Worm (Caenorhabditis elegans) whole organism, L2 larva: ENCODE data around the gene F57B9.8.

Source experiments
- Y55F3AM.14 ChIP-seq: fragments of 200-800 bp; sonication (Bioruptor generic); optimal IDR thresholded peaks from 2 replicates; lab custom pipeline; 2018; ENCODE audit warnings: mild to moderate bottlenecking, missing genetic modification characterization, missing compliant biosample characterization
- lin-11 ChIP-seq: fragments of 150-350 bp; sonication (generic microtip); optimal IDR thresholded peaks from 2 replicates; lab custom pipeline; 2014; ENCODE audit warnings: missing biosample characterization, missing genetic modification characterization, inconsistent platforms, mixed read lengths
- mdl-1 ChIP-seq, 2 experiments: fragments of 150-350 bp in 1 of 2; sonication (generic microtip) in 1 of 2; optimal IDR thresholded peaks; 2 replicates each; lab custom pipeline; 2017; ENCODE audit warnings: missing biosample characterization in 2 of 2, missing genetic modification characterization in 2 of 2
- nhr-11 ChIP-seq: fragments of 150-350 bp; optimal IDR thresholded peaks from 2 replicates; lab custom pipeline; 2014; ENCODE audit warnings: missing biosample characterization, missing genetic modification characterization
- nhr-12 ChIP-seq: fragments of 150-350 bp; optimal IDR thresholded peaks from 2 replicates; lab custom pipeline; 2014; ENCODE audit warnings: missing biosample characterization, missing genetic modification characterization
- nhr-237 ChIP-seq: fragments of 150-350 bp; optimal IDR thresholded peaks from 2 replicates; lab custom pipeline; 2014; ENCODE audit warnings: missing biosample characterization, missing genetic modification characterization
- sma-3 ChIP-seq: sonication (generic microtip); optimal IDR thresholded peaks from 2 replicates; lab custom pipeline; 2016; ENCODE audit warnings: missing genetic modification reagents, missing genetic modification characterization, missing compliant biosample characterization
- ztf-4 ChIP-seq: fragments of 150-350 bp; optimal IDR thresholded peaks from 2 replicates; lab custom pipeline; 2014; ENCODE audit warnings: missing biosample characterization, missing genetic modification characterization

- TF ChIP-seq lin-11 (tag; lab: Kevin White, UChicago) (no peak), ztf-4 (tag; lab: Kevin White, UChicago) (no peak), nhr-12 (no peak), nhr-11 (tag; lab: Kevin White, UChicago) (no peak), Y55F3AM.14 (GFP tag; lab: Kevin White, UChicago) (no peak), mdl-1 (tag; optimal IDR thresholded peaks at IDR 0.05; lab: Kevin White, UChicago) (no peak), nhr-237 (tag; lab: Kevin White, UChicago) (no peak), sma-3 (GFP tag; lab: Kevin White, UChicago) (no peak)
These were observed 23.6 kb upstream of the F57B9.8 start for ce11 chrIII:6958674-6959241.
